Worm (Caenorhabditis elegans) whole organism, L3 larva: ENCODE data around the gene wdr-37.
A peak's percentile ranks its signal among the peaks of the same experiment; 100 is the strongest.

Experiments used
- R02D3.7 ChIP-seq: fragments of 150-350 bp; optimal IDR thresholded peaks from 2 replicates; lab custom pipeline; 2014; ENCODE audit warnings: missing biosample characterization, missing genetic modification characterization
- ZK546.5 ChIP-seq: sonication (generic microtip); optimal IDR thresholded peaks from 2 replicates; lab custom pipeline; 2017; ENCODE audit warnings: missing biosample characterization, missing genetic modification characterization
- aly-2 ChIP-seq: fragments of 150-350 bp; optimal IDR thresholded peaks from 2 replicates; lab custom pipeline; 2014; ENCODE audit warnings: missing biosample characterization, missing genetic modification characterization
- ceh-28 ChIP-seq: fragments of 150-350 bp; optimal IDR thresholded peaks from 2 replicates; lab custom pipeline; 2014; ENCODE audit warnings: missing biosample characterization, missing genetic modification reagents, missing genetic modification characterization
- egl-27 ChIP-seq: sonication (generic microtip); optimal IDR thresholded peaks from 4 replicates; lab custom pipeline; 2017; ENCODE audit warnings: missing biosample characterization, missing genetic modification reagents, missing genetic modification characterization
- egl-5 ChIP-seq: fragments of 150-350 bp; optimal IDR thresholded peaks from 2 replicates; lab custom pipeline; 2017; ENCODE audit warnings: missing biosample characterization, missing genetic modification reagents, missing genetic modification characterization, inconsistent platforms
- elt-2 ChIP-seq: sonication (generic microtip); optimal IDR thresholded peaks from 2 replicates; lab custom pipeline; 2016; ENCODE audit warnings: missing genetic modification reagents, mild to moderate bottlenecking, missing genetic modification characterization, missing compliant biosample characterization
- eor-1 ChIP-seq, 2 experiments: fragments of 150-350 bp; optimal IDR thresholded peaks; 2 replicates each; lab custom pipeline; 2014 to 2018; ENCODE audit warnings: missing biosample characterization in 2 of 2, missing genetic modification characterization in 2 of 2
- fkh-10 ChIP-seq: sonication (generic microtip); optimal IDR thresholded peaks from 2 replicates; lab custom pipeline; 2017; ENCODE audit warnings: missing biosample characterization, missing genetic modification reagents, missing genetic modification characterization
- fkh-2 ChIP-seq: fragments of 150-350 bp; optimal IDR thresholded peaks from 2 replicates; lab custom pipeline; 2014; ENCODE audit warnings: missing biosample characterization, missing genetic modification reagents, missing genetic modification characterization
- hmg-11 ChIP-seq: sonication (generic microtip); optimal IDR thresholded peaks from 2 replicates; lab custom pipeline; 2016; ENCODE audit warnings: missing genetic modification characterization, missing compliant biosample characterization
- jun-1 ChIP-seq: fragments of 150-350 bp; optimal IDR thresholded peaks from 2 replicates; lab custom pipeline; 2014; ENCODE audit warnings: missing biosample characterization, missing genetic modification reagents, missing genetic modification characterization
- lin-15B ChIP-seq: fragments of 150-350 bp; optimal IDR thresholded peaks from 2 replicates; lab custom pipeline; 2014; ENCODE audit warnings: missing biosample characterization, missing genetic modification characterization
- lin-39 ChIP-seq: fragments of 150-350 bp; optimal IDR thresholded peaks from 2 replicates; lab custom pipeline; 2018; ENCODE audit warnings: missing biosample characterization, missing genetic modification reagents, missing genetic modification characterization
- lsy-12 ChIP-seq: sonication (generic microtip); optimal IDR thresholded peaks from 2 replicates; lab custom pipeline; 2016; ENCODE audit warnings: mild to moderate bottlenecking, missing genetic modification characterization, missing compliant biosample characterization
- mdl-1 ChIP-seq: fragments of 150-350 bp; optimal IDR thresholded peaks from 2 replicates; lab custom pipeline; 2014; ENCODE audit warnings: missing biosample characterization, missing genetic modification characterization
- nfya-1 ChIP-seq: sonication (generic microtip); optimal IDR thresholded peaks from 2 replicates; lab custom pipeline; 2017; ENCODE audit warnings: missing genetic modification characterization, mild to moderate bottlenecking, missing compliant biosample characterization, antibody characterized with exemption, moderate library complexity; ENCODE audit not compliant: insufficient read depth
- nhr-11 ChIP-seq: fragments of 150-350 bp; optimal IDR thresholded peaks from 2 replicates; lab custom pipeline; 2014; ENCODE audit warnings: missing biosample characterization, missing genetic modification characterization
- nhr-23 ChIP-seq: fragments of 150-350 bp; optimal IDR thresholded peaks from 2 replicates; lab custom pipeline; 2014; ENCODE audit warnings: missing biosample characterization, missing genetic modification reagents, missing genetic modification characterization
- nhr-237 ChIP-seq: fragments of 150-350 bp; optimal IDR thresholded peaks from 2 replicates; lab custom pipeline; 2014; ENCODE audit warnings: missing biosample characterization, missing genetic modification characterization
- nhr-25 ChIP-seq: sonication (generic microtip); optimal IDR thresholded peaks from 2 replicates; lab custom pipeline; 2017; ENCODE audit warnings: missing biosample characterization, missing genetic modification characterization
- nhr-76 ChIP-seq: fragments of 150-350 bp; sonication (generic microtip); optimal IDR thresholded peaks from 5 replicates; lab custom pipeline; 2014; ENCODE audit warnings: missing biosample characterization, missing genetic modification characterization
- pha-4 ChIP-seq: fragments of 150-350 bp; optimal IDR thresholded peaks from 2 replicates; lab custom pipeline; 2014; ENCODE audit warnings: missing biosample characterization, missing genetic modification reagents, missing genetic modification characterization
- pqm-1 ChIP-seq: fragments of 150-350 bp; optimal IDR thresholded peaks from 2 replicates; lab custom pipeline; 2017; ENCODE audit warnings: missing biosample characterization, missing genetic modification characterization, inconsistent platforms
- snpc-4 ChIP-seq: fragments of 150-350 bp; optimal IDR thresholded peaks from 2 replicates; lab custom pipeline; 2014; ENCODE audit warnings: missing biosample characterization, missing genetic modification characterization
- tbx-2 ChIP-seq: sonication (generic microtip); optimal IDR thresholded peaks from 2 replicates; lab custom pipeline; 2016; ENCODE audit warnings: mild to moderate bottlenecking, missing genetic modification characterization, missing compliant biosample characterization
- unc-39 ChIP-seq: sonication (generic microtip); optimal IDR thresholded peaks from 4 replicates; lab custom pipeline; 2017; ENCODE audit warnings: missing biosample characterization, missing genetic modification characterization
- unc-62 ChIP-seq: fragments of 150-350 bp; sonication (generic microtip); optimal IDR thresholded peaks from 4 replicates; lab custom pipeline; 2014; ENCODE audit warnings: missing biosample characterization, missing genetic modification reagents, missing genetic modification characterization
- ztf-11 ChIP-seq: fragments of 150-350 bp; optimal IDR thresholded peaks from 2 replicates; lab custom pipeline; 2014; ENCODE audit warnings: missing biosample characterization, missing genetic modification characterization
- ztf-4 ChIP-seq: fragments of 150-350 bp; optimal IDR thresholded peaks from 2 replicates; lab custom pipeline; 2014; ENCODE audit warnings: missing biosample characterization, missing genetic modification characterization

Gene wdr-37

ce11 chrIII:5623418-5623817 is 23.6 kb upstream of the wdr-37 start:
- TF ChIP-seq nhr-237 (tag; lab: Kevin White, UChicago) (no peak), ztf-4 (tag; lab: Kevin White, UChicago) (no peak), ztf-11 (tag; lab: Kevin White, UChicago) (no peak), egl-5 (tag; lab: Kevin White, UChicago) (no peak), nfya-1 (tag; lab: Kevin White, UChicago) (peak; percentile 21), fkh-10 (GFP tag; lab: Kevin White, UChicago) (peak; percentile 26), mdl-1 (tag; lab: Kevin White, UChicago) (no peak), egl-27 (tag; lab: Kevin White, UChicago) (no peak), nhr-23 (tag; lab: Kevin White, UChicago) (no peak)

- TF ChIP-seq snpc-4 (tag; lab: Kevin White, UChicago) (no peak), pha-4 (tag; lab: Kevin White, UChicago) (peak; percentile 53)
Observed at ce11 chrIII:5622232-5623009, 22.6 kb upstream of the wdr-37 start.

ce11 chrIII:5621236-5621635 is 21.4 kb upstream of the wdr-37 start:
- TF ChIP-seq elt-2 (tag; lab: Kevin White, UChicago) (peak; percentile 82), egl-5 (tag; lab: Kevin White, UChicago) (peak; percentile 62), ztf-11 (tag; lab: Kevin White, UChicago) (no peak), tbx-2 (tag; lab: Kevin White, UChicago) (peak; percentile 57), nfya-1 (tag; lab: Kevin White, UChicago) (peak; percentile 87), mdl-1 (tag; lab: Kevin White, UChicago) (peak; percentile 63), lin-39 (tag; lab: Kevin White, UChicago) (peak; percentile 49), nhr-25 (tag; lab: Kevin White, UChicago) (peak; percentile 53), eor-1 (tag; optimal IDR thresholded peaks at IDR 0.05; lab: Kevin White, UChicago) (no peak), snpc-4 (tag; lab: Kevin White, UChicago) (peak; percentile 54), ZK546.5 (tag; lab: Kevin White, UChicago) (no peak), lin-15B (tag; lab: Kevin White, UChicago) (peak; percentile 65), jun-1 (tag; lab: Kevin White, UChicago) (peak; percentile 48), pha-4 (tag; lab: Kevin White, UChicago) (peak; percentile 85), lsy-12 (tag; lab: Kevin White, UChicago) (peak; percentile 61), R02D3.7 (tag; lab: Kevin White, UChicago) (peak; percentile 23), ceh-28 (tag; lab: Kevin White, UChicago) (peak; percentile 34), aly-2 (no peak), hmg-11 (tag; lab: Kevin White, UChicago) (peak; percentile 86), pqm-1 (tag; lab: Kevin White, UChicago) (peak; percentile 8), nhr-23 (tag; lab: Kevin White, UChicago) (peak; percentile 15), nhr-237 (tag; lab: Kevin White, UChicago) (no peak), nhr-11 (tag; lab: Kevin White, UChicago) (peak; percentile 8)

ce11 chrIII:5620186-5620585 is 20.3 kb upstream of the wdr-37 start:
- no peak for TF ChIP-seq eor-1 (tag; optimal IDR thresholded peaks at IDR 0.05; lab: Kevin White, UChicago)
- TF ChIP-seq ZK546.5 (tag; lab: Kevin White, UChicago) = no peak
- TF ChIP-seq unc-39 (tag; lab: Kevin White, UChicago) = no peak
- TF ChIP-seq lsy-12 (tag; lab: Kevin White, UChicago) = no peak
- no peak for TF ChIP-seq nhr-11 (tag; lab: Kevin White, UChicago)
- peak; percentile 11 for TF ChIP-seq nhr-25 (tag; lab: Kevin White, UChicago)

ce11 chrIII:5615675-5616074 is 15.8 kb upstream of the wdr-37 start:
- TF ChIP-seq jun-1 (tag; lab: Kevin White, UChicago) = no peak
- TF ChIP-seq fkh-2 = no peak
- peak; percentile 56 for TF ChIP-seq nfya-1 (tag; lab: Kevin White, UChicago)
- no peak for TF ChIP-seq snpc-4 (tag; lab: Kevin White, UChicago)
- TF ChIP-seq unc-62 = no peak
- TF ChIP-seq nhr-76 = no peak
